Fruit fly (Drosophila melanogaster) whole organism, embryonic: ENCODE measurements around the gene Cat.
A peak's percentile ranks its signal among the peaks of the same experiment; 100 is the strongest.

Experiments
- Asciz ChIP-seq: fragments of 200-800 bp; sonication (Bioruptor generic); optimal IDR thresholded peaks from 2 replicates; lab custom pipeline; 2017; ENCODE audit warnings: missing biosample characterization, mild to moderate bottlenecking, missing genetic modification characterization, missing genetic modification reagents
- Atf3 ChIP-seq: fragments of 200-800 bp; sonication (Bioruptor generic); optimal IDR thresholded peaks from 3 replicates; lab custom pipeline; 2016; ENCODE audit warnings: missing biosample characterization, missing genetic modification characterization
- Blimp-1 ChIP-seq: fragments of 200-800 bp; sonication (Bioruptor generic); optimal IDR thresholded peaks from 3 replicates; lab custom pipeline; 2018; ENCODE audit warnings: missing biosample characterization, missing genetic modification characterization, mild to moderate bottlenecking, moderate library complexity, missing genetic modification reagents
- CG10979 ChIP-seq: fragments of 200-800 bp; sonication (Bioruptor generic); optimal IDR thresholded peaks from 2 replicates; lab custom pipeline; 2018; ENCODE audit warnings: missing biosample characterization, mild to moderate bottlenecking, missing genetic modification characterization, moderate library complexity
- CG11398 ChIP-seq: fragments of 200-800 bp; sonication (Bioruptor generic); optimal IDR thresholded peaks from 2 replicates; lab custom pipeline; 2016; ENCODE audit warnings: missing biosample characterization, missing genetic modification characterization
- CG11723 ChIP-seq: fragments of 200-800 bp; sonication (Bioruptor generic); optimal IDR thresholded peaks from 2 replicates; lab custom pipeline; 2017; ENCODE audit warnings: missing biosample characterization, mild to moderate bottlenecking, missing genetic modification characterization
- CG14710 ChIP-seq: fragments of 200-800 bp; sonication (Bioruptor generic); optimal IDR thresholded peaks from 3 replicates; lab custom pipeline; 2019; ENCODE audit warnings: missing biosample characterization, mild to moderate bottlenecking, missing genetic modification characterization, moderate library complexity
- CG15073 ChIP-seq: fragments of 200-800 bp; sonication (Bioruptor generic); optimal IDR thresholded peaks from 2 replicates; lab custom pipeline; 2016; ENCODE audit warnings: missing biosample characterization, missing genetic modification characterization
- CG18262 ChIP-seq: fragments of 200-800 bp; optimal IDR thresholded peaks from 3 replicates; lab custom pipeline; 2019; ENCODE audit warnings: missing biosample characterization, mild to moderate bottlenecking, missing genetic modification characterization, moderate library complexity
- CG2116 ChIP-seq: fragments of 200-800 bp; sonication (Bioruptor generic); optimal IDR thresholded peaks from 3 replicates; lab custom pipeline; 2018; ENCODE audit warnings: missing biosample characterization, mild to moderate bottlenecking, missing genetic modification characterization
- CG30431 ChIP-seq: fragments of 200-800 bp; sonication (Bioruptor generic); optimal IDR thresholded peaks from 2 replicates; lab custom pipeline; 2017; ENCODE audit warnings: missing biosample characterization, missing genetic modification characterization
- CG3065 ChIP-seq: fragments of 200-800 bp; sonication (Bioruptor generic); optimal IDR thresholded peaks from 2 replicates; lab custom pipeline; 2016; ENCODE audit warnings: missing biosample characterization, missing genetic modification characterization
- CG4360 ChIP-seq: fragments of 200-800 bp; sonication (Bioruptor generic); IDR thresholded peaks from 2 replicates; pipeline ENCODE4 v1.3.6; 2022; ENCODE audit warnings: missing biosample characterization, missing genetic modification characterization
- CG4820 ChIP-seq: fragments of 200-800 bp; sonication (Bioruptor generic); optimal IDR thresholded peaks from 3 replicates; lab custom pipeline; 2016; ENCODE audit warnings: missing biosample characterization, missing genetic modification characterization
- CG5953 ChIP-seq: fragments of 200-800 bp; sonication (Bioruptor generic); IDR thresholded peaks from 2 replicates; pipeline ENCODE4 v1.3.6; 2022; ENCODE audit warnings: missing biosample characterization, missing genetic modification characterization
- CG6854 ChIP-seq: fragments of 200-800 bp; sonication (Bioruptor generic); optimal IDR thresholded peaks from 3 replicates; lab custom pipeline; 2017; ENCODE audit warnings: missing biosample characterization, mild to moderate bottlenecking, missing genetic modification characterization
- CkIIα-i1 ChIP-seq: fragments of 200-800 bp; sonication (Bioruptor generic); IDR thresholded peaks from 2 replicates; pipeline ENCODE4 v1.3.6; 2022; ENCODE audit warnings: missing biosample characterization, missing genetic modification characterization
- Dip3 ChIP-seq: fragments of 200-800 bp; sonication (Bioruptor generic); optimal IDR thresholded peaks from 3 replicates; lab custom pipeline; 2016; ENCODE audit warnings: missing biosample characterization, missing genetic modification characterization
- Dll ChIP-seq: fragments of 200-800 bp; sonication (Bioruptor generic); IDR thresholded peaks from 4 replicates; pipeline ENCODE4 v1.3.6; 2022; ENCODE audit warnings: missing biosample characterization, missing genetic modification characterization; ENCODE audit not compliant: partially characterized antibody
- Dp ChIP-seq: fragments of 200-800 bp; sonication (Bioruptor generic); optimal IDR thresholded peaks from 2 replicates; lab custom pipeline; 2018; ENCODE audit warnings: missing biosample characterization, mild to moderate bottlenecking, missing genetic modification characterization, moderate library complexity
- ERR ChIP-seq: fragments of 200-800 bp; sonication (Bioruptor generic); optimal IDR thresholded peaks from 2 replicates; lab custom pipeline; 2016; ENCODE audit warnings: missing biosample characterization, missing genetic modification characterization
- Ets65A ChIP-seq: fragments of 200-800 bp; sonication (Bioruptor generic); peaks from one replicate; lab custom pipeline; 2016; ENCODE audit warnings: missing biosample characterization, missing genetic modification characterization
- HLHmδ ChIP-seq: fragments of 200-800 bp; sonication (Bioruptor generic); optimal IDR thresholded peaks from 2 replicates; lab custom pipeline; 2018; ENCODE audit warnings: missing biosample characterization, mild to moderate bottlenecking, missing genetic modification characterization, moderate library complexity
- Jarid2 ChIP-seq: fragments of 200-800 bp; sonication (Bioruptor generic); optimal IDR thresholded peaks from 3 replicates; lab custom pipeline; 2017; ENCODE audit warnings: mild to moderate bottlenecking, missing biosample characterization, missing genetic modification reagents, missing genetic modification characterization
- Med ChIP-seq: fragments of 200-800 bp; sonication (Bioruptor generic); peaks from one replicate; lab custom pipeline; 2016; ENCODE audit warnings: missing biosample characterization, missing genetic modification characterization, mild to moderate bottlenecking, inconsistent platforms, moderate library complexity
- Nf-YA ChIP-seq: fragments of 200-800 bp; sonication (Bioruptor generic); IDR thresholded peaks from 2 replicates; pipeline ENCODE4 v1.3.6; 2022; ENCODE audit warnings: missing biosample characterization, missing genetic modification characterization
- Sry-β ChIP-seq: fragments of 200-800 bp; sonication (Bioruptor generic); optimal IDR thresholded peaks from 2 replicates; lab custom pipeline; 2018; ENCODE audit warnings: missing biosample characterization, mild to moderate bottlenecking, missing genetic modification characterization, moderate library complexity
- Sry-δ ChIP-seq: fragments of 200-800 bp; sonication (Bioruptor generic); optimal IDR thresholded peaks from 2 replicates; lab custom pipeline; 2016; ENCODE audit warnings: missing biosample characterization, missing genetic modification characterization
- cato ChIP-seq: fragments of 200-800 bp; sonication (Bioruptor generic); optimal IDR thresholded peaks from 2 replicates; lab custom pipeline; 2016; ENCODE audit warnings: missing biosample characterization, missing genetic modification characterization, borderline replicate concordance
- cg ChIP-seq: fragments of 200-800 bp; sonication (Bioruptor generic); optimal IDR thresholded peaks from 3 replicates; lab custom pipeline; 2019; ENCODE audit warnings: missing biosample characterization, mild to moderate bottlenecking, missing genetic modification characterization, moderate library complexity
- dpn ChIP-seq, 2 experiments: fragments of 200-800 bp; sonication (Bioruptor generic); optimal IDR thresholded peaks; 3 replicates each; lab custom pipeline; 2016; ENCODE audit warnings: missing biosample characterization in 2 of 2, missing genetic modification characterization in 2 of 2
- gfzf ChIP-seq: fragments of 200-800 bp; sonication (Bioruptor generic); optimal IDR thresholded peaks from 2 replicates; lab custom pipeline; 2016; ENCODE audit warnings: missing biosample characterization, mild to moderate bottlenecking, missing genetic modification characterization, moderate library complexity
- hb ChIP-seq: fragments of 200-800 bp; sonication (Bioruptor generic); IDR thresholded peaks from 3 replicates; pipeline ENCODE4 v1.3.6; 2022; ENCODE audit warnings: missing biosample characterization, missing genetic modification characterization; ENCODE audit not compliant: partially characterized antibody
- insv ChIP-seq, 2 experiments: fragments of 200-800 bp; sonication (Bioruptor generic); optimal IDR thresholded peaks; 3 replicates each; lab custom pipeline; 2016 to 2018; ENCODE audit warnings: missing biosample characterization in 2 of 2, missing genetic modification characterization in 2 of 2
- kah ChIP-seq: fragments of 200-800 bp; sonication (Bioruptor generic); optimal IDR thresholded peaks from 2 replicates; lab custom pipeline; 2018; ENCODE audit warnings: missing biosample characterization, mild to moderate bottlenecking, missing genetic modification characterization
- mld ChIP-seq: fragments of 200-800 bp; sonication (Bioruptor generic); IDR thresholded peaks from 3 replicates; pipeline ENCODE4 v1.3.6; 2022; ENCODE audit warnings: missing biosample characterization, missing genetic modification characterization; ENCODE audit not compliant: partially characterized antibody
- nau ChIP-seq: fragments of 200-800 bp; sonication (Bioruptor generic); optimal IDR thresholded peaks from 3 replicates; lab custom pipeline; 2017; ENCODE audit warnings: missing biosample characterization, mild to moderate bottlenecking, missing genetic modification characterization, missing genetic modification reagents
- pnt ChIP-seq: fragments of 200-800 bp; sonication (Bioruptor generic); optimal IDR thresholded peaks from 3 replicates; lab custom pipeline; 2016; ENCODE audit warnings: missing biosample characterization, missing genetic modification characterization
- stwl ChIP-seq: fragments of 200-800 bp; sonication (Bioruptor generic); optimal IDR thresholded peaks from 3 replicates; lab custom pipeline; 2018; ENCODE audit warnings: missing biosample characterization, mild to moderate bottlenecking, missing genetic modification characterization, moderate library complexity
- twi ChIP-seq: fragments of 200-800 bp; optimal IDR thresholded peaks from 2 replicates; lab custom pipeline; 2019; ENCODE audit warnings: missing biosample characterization, mild to moderate bottlenecking, missing genetic modification characterization, moderate library complexity
- zf30C ChIP-seq: fragments of 200-800 bp; sonication (Bioruptor generic); optimal IDR thresholded peaks from 3 replicates; lab custom pipeline; 2018; ENCODE audit warnings: missing biosample characterization, mild to moderate bottlenecking, missing genetic modification characterization

Cat gene

DNA sequence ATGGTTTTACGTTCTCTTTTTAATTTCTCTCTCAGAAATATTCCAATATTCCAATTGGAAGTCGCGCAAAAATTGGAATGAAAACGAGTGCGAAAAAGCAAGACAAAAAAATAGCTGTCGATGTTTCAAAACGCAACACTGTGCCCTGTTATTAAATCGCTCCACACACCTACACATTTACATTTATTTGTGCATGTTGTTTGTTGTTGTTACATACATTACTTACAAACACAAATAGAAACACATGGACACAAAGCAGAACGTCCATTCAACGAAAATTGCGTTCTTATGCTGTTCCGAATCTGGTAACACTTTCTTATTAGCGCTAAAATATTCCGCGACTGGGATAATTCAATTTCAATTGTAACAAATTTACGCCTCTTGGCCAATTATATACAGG, 18.9 kb downstream of the Cat start (continued):
- no peak for TF ChIP-seq CG15073 (GFP tag; lab: Kevin White, UChicago)
- TF ChIP-seq pnt (GFP tag; lab: Kevin White, UChicago) = no peak
- TF ChIP-seq CG30431 (GFP tag; lab: Kevin White, UChicago) = no peak
- no peak for TF ChIP-seq CG18262 (tag; lab: Kevin White, UChicago)
- TF ChIP-seq CG6854 (GFP tag; lab: Kevin White, UChicago) = no peak
- no peak for TF ChIP-seq Med (GFP tag; lab: Kevin White, UChicago)
- TF ChIP-seq Ets65A = no peak
- peak; percentile 91 for TF ChIP-seq stwl (tag; lab: Kevin White, UChicago)
- TF ChIP-seq kah (GFP tag; lab: Kevin White, UChicago) = no peak
- TF ChIP-seq CG11723 (GFP tag; lab: Kevin White, UChicago) = no peak
- peak; percentile 55; the same call in 1 of the 2 replicates for TF ChIP-seq CG4360 (GFP tag; lab: Robert Waterston, UW)
- TF ChIP-seq CG14710 (tag; lab: Kevin White, UChicago) = no peak
- peak; percentile 92 for TF ChIP-seq CG2116 (GFP tag; lab: Kevin White, UChicago)
- TF ChIP-seq gfzf (GFP tag; lab: Kevin White, UChicago) = peak; percentile 53
- TF ChIP-seq Asciz (GFP tag; lab: Kevin White, UChicago) = no peak
- TF ChIP-seq Blimp-1 (GFP tag; lab: Kevin White, UChicago) = no peak
- no peak for TF ChIP-seq Nf-YA
- TF ChIP-seq mld (GFP tag; lab: Robert Waterston, UW) = no peak
- TF ChIP-seq CG11398 (GFP tag; lab: Kevin White, UChicago) = no peak
- peak; percentile 46 for TF ChIP-seq Sry-β (GFP tag; lab: Kevin White, UChicago)
- TF ChIP-seq zf30C (GFP tag; lab: Kevin White, UChicago) = no peak
- TF ChIP-seq cato (GFP tag; lab: Kevin White, UChicago) = no peak
- peak in 1 of 2 experiments; percentile 88 for TF ChIP-seq insv (GFP tag; optimal IDR thresholded peaks at IDR 0.05; lab: Kevin White, UChicago)
- peak; percentile 16 for TF ChIP-seq twi (tag; lab: Kevin White, UChicago)
- no peak for TF ChIP-seq Sry-δ
- TF ChIP-seq CG3065 (GFP tag; lab: Kevin White, UChicago) = no peak
- TF ChIP-seq Dll = 0 out of 4 replicates have a peak, but pooled peaks have one; percentile 17
- TF ChIP-seq ERR (GFP tag; lab: Kevin White, UChicago) = no peak
- no peak for TF ChIP-seq Jarid2
- peak; percentile 73 for TF ChIP-seq cg (GFP tag; lab: Kevin White, UChicago)
- no peak for TF ChIP-seq HLHmδ (GFP tag; lab: Kevin White, UChicago)
- no peak for TF ChIP-seq nau (GFP tag; lab: Kevin White, UChicago)
- TF ChIP-seq, all 482 proteins: peak for 12

DNA sequence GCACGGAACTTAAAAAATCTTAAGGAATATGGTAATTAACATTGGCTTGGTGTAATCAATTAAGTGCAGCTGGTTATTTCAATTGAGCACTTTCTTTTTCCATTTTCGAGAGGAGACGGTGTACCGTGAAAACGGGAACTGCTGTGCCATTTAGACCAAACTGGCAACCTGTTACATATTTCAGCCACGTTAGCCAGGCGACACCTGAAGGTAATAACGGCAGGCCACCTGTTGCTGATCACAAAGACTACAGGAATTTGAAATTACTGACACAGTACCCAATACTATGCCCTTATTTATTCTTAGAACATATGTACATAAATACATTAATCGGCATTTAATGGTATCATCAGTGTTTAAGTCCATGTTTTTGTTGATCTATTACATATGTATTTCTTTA, 19.8 kb downstream of the Cat start:
- TF ChIP-seq CG10979 (tag; lab: Kevin White, UChicago) (no peak), dpn (GFP tag; optimal IDR thresholded peaks at IDR 0.05; lab: Kevin White, UChicago) (no peak), Atf3 (GFP tag; lab: Kevin White, UChicago) (no peak), Dip3 (GFP tag; lab: Kevin White, UChicago) (no peak), CkIIα-i1 (no peak), CG5953 (GFP tag; lab: Robert Waterston, UW) (no peak), Dp (GFP tag; lab: Kevin White, UChicago) (no peak), CG4820 (GFP tag; lab: Kevin White, UChicago) (no peak), hb (GFP tag; lab: Robert Waterston, UW) (no peak)
